Fruit fly (Drosophila melanogaster): ENCODE measurements around the gene Ns3.
A peak's percentile ranks its signal among the peaks of the same experiment; 100 is the strongest.

Ns3 gene

DNA sequence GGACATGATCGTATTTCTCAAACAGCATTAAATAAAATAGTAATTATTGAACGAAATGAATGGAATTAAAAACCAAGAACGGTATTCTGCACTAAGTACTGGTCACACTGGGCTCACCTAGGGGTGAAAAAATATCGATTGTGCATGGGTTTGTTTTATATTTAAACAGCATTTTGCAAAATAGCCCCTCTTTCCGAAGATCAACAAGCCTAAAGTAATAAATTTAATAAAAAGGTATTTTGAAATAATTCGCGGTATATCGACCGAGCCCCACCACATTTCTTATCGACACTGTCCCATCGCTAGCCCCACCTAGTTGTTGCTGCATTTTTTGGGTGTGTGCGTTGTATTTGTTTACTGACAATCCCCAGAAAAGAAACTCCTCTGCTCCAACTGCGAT is 6.5 kb upstream of the Ns3 start, which contains the start of gene pck (continued):
- TF ChIP-seq gsb (GFP tag; IDR thresholded peaks at IDR 0.05) (no peak), chn (GFP tag; optimal IDR thresholded peaks at IDR 0.05) (peak; percentile 83), trh (GFP tag; optimal IDR thresholded peaks at IDR 0.05) (peak; percentile 17), abd-A (tag; optimal IDR thresholded peaks at IDR 0.05) (no peak), TFAM (GFP tag; optimal IDR thresholded peaks at IDR 0.05) (no peak), Nf-YB (GFP tag; optimal IDR thresholded peaks at IDR 0.05) (peak; percentile 19), CG17328 (GFP tag; IDR thresholded peaks at IDR 0.05) (peak; percentile 70), CG17385 (GFP tag; optimal IDR thresholded peaks at IDR 0.05) (no peak), tna (GFP tag; IDR thresholded peaks at IDR 0.05; ENCODE audit: partially characterized antibody) (no peak), stc (GFP tag; IDR thresholded peaks at IDR 0.05) (peak; percentile 70; the same call in 1 of the 2 replicates), row (GFP tag; IDR thresholded peaks at IDR 0.05) (peak; percentile 74), yki (optimal IDR thresholded peaks at IDR 0.05) (no peak), CG17568 (GFP tag; optimal IDR thresholded peaks at IDR 0.05) (no peak), CrebB (tag; optimal IDR thresholded peaks at IDR 0.05) (no peak), CG17186 (GFP tag; optimal IDR thresholded peaks at IDR 0.05) (peak; percentile 78), bab2 (GFP tag; optimal IDR thresholded peaks at IDR 0.05) (peak; percentile 61), fd96Cb (tag; optimal IDR thresholded peaks at IDR 0.05) (peak; percentile 20), slou (GFP tag; optimal IDR thresholded peaks at IDR 0.05) (no peak), CG32532 (GFP tag; IDR thresholded peaks at IDR 0.05) (peak; percentile 67), CG11085 (GFP tag; IDR thresholded peaks at IDR 0.05) (peak; percentile 63), CG12104 (GFP tag; optimal IDR thresholded peaks at IDR 0.05) (no peak), CG4424 (GFP tag; optimal IDR thresholded peaks at IDR 0.05) (peak; percentile 75), CG10209 (GFP tag; optimal IDR thresholded peaks at IDR 0.05) (peak; percentile 37), Hmr (GFP tag; optimal IDR thresholded peaks at IDR 0.05) (peak; percentile 51), CG1024 (GFP tag; IDR thresholded peaks at IDR 0.05) (peak; percentile 56), CG12744 (GFP tag; optimal IDR thresholded peaks at IDR 0.05) (peak; percentile 67), CG11247 (GFP tag; IDR thresholded peaks at IDR 0.05) (0 out of 2 replicates have a peak, but pooled peaks have one; percentile 42), gce (GFP tag; IDR thresholded peaks at IDR 0.05) (no peak), chinmo (GFP tag; IDR thresholded peaks at IDR 0.05; ENCODE audit: partially characterized antibody) (0 out of 4 replicates have a peak, but pooled peaks have one; percentile 48), jumu (GFP tag; optimal IDR thresholded peaks at IDR 0.05) (peak; percentile 50), CG10321 (GFP tag; IDR thresholded peaks at IDR 0.05) (no peak), bigmax (GFP tag; optimal IDR thresholded peaks at IDR 0.05) (no peak), chm (GFP tag; IDR thresholded peaks at IDR 0.05) (peak; percentile 60; the same call in 1 of the 2 replicates), B-H1 (GFP tag; IDR thresholded peaks at IDR 0.05) (peak; percentile 54; the same call in 1 of the 3 replicates), Meics (GFP tag; optimal IDR thresholded peaks at IDR 0.05) (peak; percentile 34), emc (GFP tag; optimal IDR thresholded peaks at IDR 0.05) (no peak), CG7987 (GFP tag; optimal IDR thresholded peaks at IDR 0.05) (no peak), ems (GFP tag; optimal IDR thresholded peaks at IDR 0.05) (peak; percentile 71), CG15269 (tag; optimal IDR thresholded peaks at IDR 0.05) (peak; percentile 35), danr (GFP tag; IDR thresholded peaks at IDR 0.05) (peak; percentile 24; the same call in 1 of the 2 replicates), CG4328 (GFP tag; optimal IDR thresholded peaks at IDR 0.05) (no peak), pfk (GFP tag; optimal IDR thresholded peaks at IDR 0.05) (no peak), CG30020 (tag; optimal IDR thresholded peaks at IDR 0.05) (peak; percentile 50), CG13624 (GFP tag; optimal IDR thresholded peaks at IDR 0.05) (peak; percentile 4), vvl (GFP tag; IDR thresholded peaks at IDR 0.05) (peak; percentile 86), ap (GFP tag; IDR thresholded peaks at IDR 0.05) (no peak), GATAe (GFP tag; conservative IDR thresholded peaks at IDR 0.05) (no peak), ranshi (GFP tag; IDR thresholded peaks at IDR 0.05) (peak; percentile 58), Jarid2 (GFP tag; optimal IDR thresholded peaks at IDR 0.05) (no peak), CG7745 (tag; optimal IDR thresholded peaks at IDR 0.05) (no peak), chif (GFP tag; optimal IDR thresholded peaks at IDR 0.05) (peak in 1 of 2 experiments; percentile 64), usp (GFP tag; optimal IDR thresholded peaks at IDR 0.05) (no peak)

Data from whole organism, embryonic.